Worm (Caenorhabditis elegans) whole organism, L2 larva: ENCODE measurements around the gene mes-1.

ENCODE experiments used
- F13H6.1 ChIP-seq: sonication (generic microtip); optimal IDR thresholded peaks from 2 replicates; lab custom pipeline; 2016; ENCODE audit warnings: missing genetic modification characterization, missing compliant biosample characterization
- R02D3.7 ChIP-seq: fragments of 150-350 bp; optimal IDR thresholded peaks from 2 replicates; lab custom pipeline; 2014; ENCODE audit warnings: missing biosample characterization, missing genetic modification characterization
- ZK546.5 ChIP-seq: sonication (generic microtip); optimal IDR thresholded peaks from 2 replicates; lab custom pipeline; 2017; ENCODE audit warnings: missing biosample characterization, missing genetic modification characterization
- alr-1 ChIP-seq: fragments of 150-350 bp; optimal IDR thresholded peaks from 2 replicates; lab custom pipeline; 2014; ENCODE audit warnings: missing biosample characterization, missing genetic modification characterization
- aly-2 ChIP-seq: fragments of 150-350 bp; optimal IDR thresholded peaks from 2 replicates; lab custom pipeline; 2014; ENCODE audit warnings: missing biosample characterization, missing genetic modification characterization
- ama-1 ChIP-seq: fragments of 150-350 bp; optimal IDR thresholded peaks from 2 replicates; lab custom pipeline; 2018; ENCODE audit warnings: inconsistent platforms
- crh-2 ChIP-seq: sonication (generic microtip); optimal IDR thresholded peaks from 2 replicates; lab custom pipeline; 2017; ENCODE audit warnings: missing biosample characterization, missing genetic modification characterization
- elt-3 ChIP-seq: sonication (generic microtip); optimal IDR thresholded peaks from 2 replicates; lab custom pipeline; 2017; ENCODE audit warnings: missing biosample characterization, missing genetic modification characterization
- fos-1 ChIP-seq: fragments of 150-350 bp; optimal IDR thresholded peaks from 2 replicates; lab custom pipeline; 2014; ENCODE audit warnings: missing biosample characterization, missing genetic modification characterization
- lin-13 ChIP-seq: fragments of 150-350 bp; optimal IDR thresholded peaks from 2 replicates; lab custom pipeline; 2014; ENCODE audit warnings: missing biosample characterization, missing genetic modification reagents, missing genetic modification characterization
- lsy-2 ChIP-seq, 2 experiments: fragments of 150-350 bp in 1 of 2; sonication (generic microtip) in 1 of 2; optimal IDR thresholded peaks; 2 replicates each; lab custom pipeline; 2014 to 2017; ENCODE audit warnings: missing biosample characterization in 2 of 2, missing genetic modification characterization in 2 of 2
- mbf-1 ChIP-seq: sonication (generic microtip); optimal IDR thresholded peaks from 2 replicates; lab custom pipeline; 2017; ENCODE audit warnings: missing biosample characterization, missing genetic modification characterization
- mdl-1 ChIP-seq, 2 experiments: fragments of 150-350 bp in 1 of 2; sonication (generic microtip) in 1 of 2; optimal IDR thresholded peaks; 2 replicates each; lab custom pipeline; 2017; ENCODE audit warnings: missing biosample characterization in 2 of 2, missing genetic modification characterization in 2 of 2
- nhr-10 ChIP-seq: sonication (generic microtip); optimal IDR thresholded peaks from 2 replicates; lab custom pipeline; 2017; ENCODE audit warnings: missing biosample characterization, missing genetic modification characterization
- nhr-12 ChIP-seq: fragments of 150-350 bp; optimal IDR thresholded peaks from 2 replicates; lab custom pipeline; 2014; ENCODE audit warnings: missing biosample characterization, missing genetic modification characterization
- nhr-129 ChIP-seq: fragments of 150-350 bp; optimal IDR thresholded peaks from 2 replicates; lab custom pipeline; 2014; ENCODE audit warnings: missing biosample characterization, missing genetic modification characterization
- nhr-25 ChIP-seq: fragments of 150-350 bp; sonication (generic microtip); optimal IDR thresholded peaks from 3 replicates; lab custom pipeline; 2014; ENCODE audit warnings: missing biosample characterization, missing genetic modification characterization
- nhr-77 ChIP-seq: fragments of 150-350 bp; optimal IDR thresholded peaks from 2 replicates; lab custom pipeline; 2014; ENCODE audit warnings: missing biosample characterization, missing genetic modification characterization
- peb-1 ChIP-seq: fragments of 150-350 bp; optimal IDR thresholded peaks from 2 replicates; lab custom pipeline; 2014; ENCODE audit warnings: missing biosample characterization, missing genetic modification characterization
- skn-1 ChIP-seq: sonication (generic microtip); optimal IDR thresholded peaks from 2 replicates; lab custom pipeline; 2017; ENCODE audit warnings: missing biosample characterization, missing genetic modification characterization
- unc-39 ChIP-seq: fragments of 150-350 bp; optimal IDR thresholded peaks from 2 replicates; lab custom pipeline; 2014; ENCODE audit warnings: missing biosample characterization, missing genetic modification characterization
- unc-55 ChIP-seq: fragments of 150-350 bp; sonication (generic microtip); optimal IDR thresholded peaks from 3 replicates; lab custom pipeline; 2014; ENCODE audit warnings: missing biosample characterization, missing genetic modification reagents, missing genetic modification characterization

mes-1 gene

DNA sequence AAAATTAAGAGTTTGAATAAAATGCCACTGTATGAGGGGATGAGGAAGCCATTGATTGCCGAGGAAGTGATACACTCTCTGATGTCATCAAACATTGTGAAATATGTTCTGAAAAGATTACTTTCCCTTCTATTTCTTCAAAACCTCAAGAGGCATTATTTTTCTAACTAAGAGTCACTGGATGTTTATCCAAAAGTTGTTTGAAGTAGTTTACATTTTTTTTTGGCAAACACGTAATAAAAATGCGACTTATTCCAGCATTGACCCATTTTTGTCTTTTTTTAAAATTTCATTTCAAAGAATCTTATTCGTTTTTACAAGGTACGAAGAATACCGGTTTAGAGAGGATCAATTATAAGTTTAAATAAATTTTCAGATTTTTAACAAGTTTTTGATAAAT, 50.0 kb downstream of the mes-1 start, which contains the start of gene Y62H9A.11:
Gene Y62H9A.11 (minus strand): TSS at position 101 of the 400 bp plus-strand sequence.
- TF ChIP-seq nhr-77 (tag; lab: Kevin White, UChicago) (no peak), nhr-12 (tag; lab: Kevin White, UChicago) (no peak), skn-1 (no peak), ZK546.5 (tag; lab: Kevin White, UChicago) (no peak), crh-2 (no peak), lsy-2 (tag; optimal IDR thresholded peaks at IDR 0.05; lab: Kevin White, UChicago) (no peak), peb-1 (no peak), alr-1 (no peak), elt-3 (tag; lab: Kevin White, UChicago) (no peak), mbf-1 (tag; lab: Kevin White, UChicago) (no peak), aly-2 (tag; lab: Kevin White, UChicago) (no peak)

DNA sequence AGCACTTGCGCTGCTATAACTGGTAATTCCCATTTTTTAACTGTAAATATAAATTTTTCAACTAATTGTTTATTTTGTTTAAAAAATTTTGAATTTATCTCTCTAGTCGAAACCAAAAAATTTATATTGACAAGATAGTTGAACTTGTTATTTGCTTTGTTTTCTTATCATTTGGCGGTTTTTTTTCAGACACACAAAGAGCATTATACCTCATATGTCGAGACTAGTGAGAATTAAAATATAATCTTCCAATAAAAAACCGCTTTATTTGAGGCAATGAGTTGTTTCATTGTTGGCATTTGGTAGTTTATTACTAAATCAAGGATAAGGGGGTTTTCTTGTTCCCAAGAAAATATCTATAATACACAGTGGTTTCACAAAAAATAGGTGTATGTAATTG, 50.9 kb downstream of the mes-1 start:
- TF ChIP-seq R02D3.7 (tag; lab: Kevin White, UChicago) (no peak), mdl-1 (tag; optimal IDR thresholded peaks at IDR 0.05; lab: Kevin White, UChicago) (no peak), nhr-25 (tag; lab: Kevin White, UChicago) (no peak), lin-13 (GFP tag; lab: Kevin White, UChicago) (no peak), nhr-12 (tag; lab: Kevin White, UChicago) (no peak), nhr-10 (tag; lab: Kevin White, UChicago) (no peak), unc-39 (tag; lab: Kevin White, UChicago) (no peak), ama-1 (no peak), nhr-129 (tag; lab: Kevin White, UChicago) (no peak), aly-2 (tag; lab: Kevin White, UChicago) (no peak)

DNA sequence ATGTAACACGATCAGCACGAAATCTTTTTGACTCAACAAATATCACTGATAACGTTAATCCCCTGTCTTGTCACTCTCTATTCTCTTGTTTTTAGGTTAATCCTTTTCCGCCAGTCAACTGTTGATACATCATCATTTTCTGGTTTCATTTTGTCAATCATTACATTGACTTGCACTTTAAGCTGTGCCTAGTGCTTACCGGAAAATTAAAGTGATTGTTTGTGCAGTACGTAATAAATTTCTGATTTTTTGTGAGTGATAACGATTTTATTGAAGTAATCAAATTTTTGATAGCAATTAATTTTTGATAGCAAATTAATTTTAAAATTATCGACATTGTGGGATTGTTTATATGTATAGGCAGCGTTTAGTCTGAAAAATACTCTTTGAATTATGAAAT, 51.9 kb downstream of the mes-1 start:
- TF ChIP-seq unc-55 = no peak
- peak; percentile 74 for TF ChIP-seq fos-1 (tag; lab: Kevin White, UChicago)
- TF ChIP-seq nhr-25 (tag; lab: Kevin White, UChicago) = no peak
- no peak for TF ChIP-seq crh-2
- peak; percentile 57 for TF ChIP-seq skn-1

DNA sequence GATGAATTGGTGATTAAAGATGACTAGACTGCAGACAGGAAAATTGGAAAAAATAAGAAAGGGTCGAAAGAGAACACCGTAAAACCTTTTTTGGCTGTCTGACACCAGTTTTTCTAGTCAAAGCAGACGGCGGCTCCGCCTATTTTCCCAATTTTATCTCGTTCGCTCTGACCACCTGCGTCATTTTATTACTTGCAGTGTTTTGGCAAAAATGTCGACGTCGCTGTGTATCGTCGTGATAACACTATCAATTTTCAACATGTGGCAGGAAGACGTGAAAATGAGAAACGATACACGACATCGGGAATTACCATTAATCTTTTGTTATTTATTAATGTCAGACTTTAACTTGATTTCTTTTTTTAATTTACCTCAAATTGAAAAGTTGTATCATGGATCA, 52.8 kb downstream of the mes-1 start, which contains the start of gene Y62H9A.15:
Gene Y62H9A.15 (minus strand): TSS at position 100 of the 400 bp plus-strand sequence.
- TF ChIP-seq fos-1 (tag; lab: Kevin White, UChicago) (peak; percentile 8), F13H6.1 (tag; lab: Kevin White, UChicago) (no peak)
